Worm (Caenorhabditis elegans): Measurements from ENCODE around the gene Y55F3BR.2.

The Y55F3BR.2 gene

DNA sequence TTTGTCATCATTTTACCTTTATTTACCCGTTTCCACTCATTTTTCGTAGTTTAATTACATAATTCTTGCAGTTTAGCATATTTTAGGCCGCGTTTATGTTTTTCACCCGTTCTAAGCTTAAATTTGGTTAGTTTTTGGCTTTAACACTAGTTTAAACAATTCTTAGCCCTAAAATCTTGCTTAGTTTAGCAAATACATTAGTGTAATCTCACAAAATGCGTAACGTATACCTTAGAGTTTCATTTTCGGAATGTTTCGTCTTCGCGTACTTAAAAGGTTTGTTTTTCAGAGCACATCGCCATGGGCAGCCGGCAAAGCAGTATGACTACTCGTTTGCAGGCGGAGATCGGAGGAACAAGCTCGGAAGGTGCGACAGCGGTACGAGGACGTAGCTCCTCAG, 61.0 kb downstream of the Y55F3BR.2 start, which contains the start of gene F58H7.5:
TSS of gene F58H7.5 (plus strand) at position 301 of the 400 bp plus-strand sequence.
- TF ChIP-seq madf-5 (GFP tag; IDR thresholded peaks at IDR 0.05), result no peak
- no peak for TF ChIP-seq T20F7.1 (GFP tag; optimal IDR thresholded peaks at IDR 0.05)
- no peak for TF ChIP-seq ZK546.5 (tag; optimal IDR thresholded peaks at IDR 0.05)
- TF ChIP-seq nhr-42 (GFP tag; IDR thresholded peaks at IDR 0.05), result no peak
- TF ChIP-seq vab-7 (GFP tag; IDR thresholded peaks at IDR 0.05), result no peak
- TF ChIP-seq lin-1 (GFP tag; IDR thresholded peaks at IDR 0.05), result no peak
- no peak for TF ChIP-seq tag-97 (GFP tag; IDR thresholded peaks at IDR 0.05)

Data from whole organism, L4 larva.